Fruit fly (Drosophila melanogaster) whole organism, embryonic: Measurements from ENCODE around the gene sage.

Experiments
- Adf1 ChIP-seq: fragments of 200-800 bp; sonication (Bioruptor generic); IDR thresholded peaks from 2 replicates; pipeline ENCODE4 v1.3.6; 2022; ENCODE audit warnings: missing biosample characterization, missing genetic modification characterization
- Bgb ChIP-seq: fragments of 200-800 bp; sonication (Bioruptor generic); IDR thresholded peaks from 2 replicates; pipeline ENCODE4 v1.3.6; 2022; ENCODE audit warnings: missing biosample characterization, missing genetic modification characterization; ENCODE audit not compliant: partially characterized antibody
- Bteb2 ChIP-seq: fragments of 200-800 bp; sonication (Bioruptor generic); optimal IDR thresholded peaks from 2 replicates; lab custom pipeline; 2016; ENCODE audit warnings: missing biosample characterization, missing genetic modification characterization
- CG10654 ChIP-seq: fragments of 200-800 bp; sonication (Bioruptor generic); optimal IDR thresholded peaks from 2 replicates; lab custom pipeline; 2016; ENCODE audit warnings: missing biosample characterization, missing genetic modification characterization
- CG11085 ChIP-seq: fragments of 200-800 bp; sonication (Bioruptor generic); IDR thresholded peaks from 2 replicates; pipeline ENCODE4 v1.3.6; 2022; ENCODE audit warnings: missing biosample characterization, missing genetic modification characterization
- CG12744 ChIP-seq: fragments of 200-800 bp; sonication (Bioruptor generic); optimal IDR thresholded peaks from 2 replicates; lab custom pipeline; 2016; ENCODE audit warnings: missing biosample characterization, missing genetic modification characterization
- CG13775 ChIP-seq: fragments of 200-800 bp; sonication (Bioruptor generic); optimal IDR thresholded peaks from 3 replicates; lab custom pipeline; 2017; ENCODE audit warnings: missing biosample characterization, mild to moderate bottlenecking, missing genetic modification characterization
- CG14050 ChIP-seq: fragments of 200-800 bp; sonication (Bioruptor generic); IDR thresholded peaks from 3 replicates; pipeline ENCODE4 v1.3.6; 2022; ENCODE audit warnings: missing biosample characterization, missing genetic modification characterization
- CG1603 ChIP-seq: fragments of 200-800 bp; sonication (Bioruptor generic); optimal IDR thresholded peaks from 2 replicates; lab custom pipeline; 2019; ENCODE audit warnings: missing biosample characterization, mild to moderate bottlenecking, missing genetic modification characterization, moderate library complexity
- CG17361 ChIP-seq: fragments of 200-800 bp; sonication (Bioruptor generic); IDR thresholded peaks from 3 replicates; pipeline ENCODE4 v1.3.6; 2022; ENCODE audit warnings: missing biosample characterization, missing genetic modification characterization
- CG18476 ChIP-seq: fragments of 200-800 bp; sonication (Bioruptor generic); optimal IDR thresholded peaks from 2 replicates; lab custom pipeline; 2016; ENCODE audit warnings: missing biosample characterization, mild to moderate bottlenecking, missing genetic modification characterization
- CG3163 ChIP-seq: fragments of 200-800 bp; sonication (Bioruptor generic); optimal IDR thresholded peaks from 3 replicates; lab custom pipeline; 2016; ENCODE audit warnings: missing biosample characterization, missing genetic modification characterization
- CG33557 ChIP-seq: fragments of 200-800 bp; sonication (Bioruptor generic); optimal IDR thresholded peaks from 2 replicates; lab custom pipeline; 2019; ENCODE audit warnings: missing biosample characterization, mild to moderate bottlenecking, missing genetic modification characterization, moderate library complexity
- CG6254 ChIP-seq: fragments of 200-800 bp; sonication (Bioruptor generic); optimal IDR thresholded peaks from 3 replicates; lab custom pipeline; 2017; ENCODE audit warnings: mild to moderate bottlenecking, missing biosample characterization, missing genetic modification reagents, missing genetic modification characterization
- CG7357 ChIP-seq: fragments of 200-800 bp; sonication (Bioruptor generic); IDR thresholded peaks from 3 replicates; pipeline ENCODE4 v1.3.6; 2022; ENCODE audit warnings: missing biosample characterization, missing genetic modification characterization
- CG7786 ChIP-seq: fragments of 200-800 bp; sonication (Bioruptor generic); optimal IDR thresholded peaks from 2 replicates; lab custom pipeline; 2016; ENCODE audit warnings: missing biosample characterization, missing genetic modification characterization
- CG7987 ChIP-seq: fragments of 200-800 bp; sonication (Bioruptor generic); optimal IDR thresholded peaks from 2 replicates; lab custom pipeline; 2018; ENCODE audit warnings: missing biosample characterization, mild to moderate bottlenecking, missing genetic modification characterization, moderate library complexity
- CG8359 ChIP-seq: fragments of 200-800 bp; sonication (Bioruptor generic); optimal IDR thresholded peaks from 2 replicates; lab custom pipeline; 2017; ENCODE audit warnings: missing biosample characterization, mild to moderate bottlenecking, missing genetic modification characterization, borderline replicate concordance
- CG8388 ChIP-seq: fragments of 200-800 bp; sonication (Bioruptor generic); optimal IDR thresholded peaks from 2 replicates; lab custom pipeline; 2019; ENCODE audit warnings: missing biosample characterization, mild to moderate bottlenecking, missing genetic modification characterization, moderate library complexity
- CG8924 ChIP-seq: fragments of 200-800 bp; optimal IDR thresholded peaks from 3 replicates; lab custom pipeline; 2019; ENCODE audit warnings: missing biosample characterization, mild to moderate bottlenecking, missing genetic modification characterization, moderate library complexity
- Deaf1 ChIP-seq: fragments of 200-800 bp; optimal IDR thresholded peaks from 3 replicates; lab custom pipeline; 2019; ENCODE audit warnings: missing biosample characterization, mild to moderate bottlenecking, missing genetic modification characterization, moderate library complexity
- Dfd ChIP-seq, 2 experiments: fragments of >200 bp; optimal IDR thresholded peaks; 2 replicates each; lab custom pipeline; 2017; ENCODE audit warnings: missing biosample characterization in 2 of 2, missing genetic modification characterization in 2 of 2
- Hey ChIP-seq: fragments of 200-800 bp; sonication (Bioruptor generic); optimal IDR thresholded peaks from 3 replicates; lab custom pipeline; 2018; ENCODE audit warnings: missing biosample characterization, mild to moderate bottlenecking, missing genetic modification characterization
- Hr39 ChIP-seq: fragments of >200 bp; optimal IDR thresholded peaks from 2 replicates; lab custom pipeline; 2017
- Hr51 ChIP-seq, 2 experiments: fragments of 200-800 bp; sonication (Bioruptor generic); optimal IDR thresholded peaks; 2 replicates in 1 of 2; 3 replicates in 1 of 2; lab custom pipeline; 2016 to 2018; ENCODE audit warnings: missing biosample characterization in 2 of 2, missing genetic modification characterization in 2 of 2, mild to moderate bottlenecking in 1 of 2, moderate library complexity in 1 of 2
- Jarid2 ChIP-seq: fragments of 200-800 bp; sonication (Bioruptor generic); optimal IDR thresholded peaks from 3 replicates; lab custom pipeline; 2017; ENCODE audit warnings: mild to moderate bottlenecking, missing biosample characterization, missing genetic modification reagents, missing genetic modification characterization
- Lhr ChIP-seq: fragments of 200-800 bp; sonication (Bioruptor generic); optimal IDR thresholded peaks from 3 replicates; lab custom pipeline; 2017; ENCODE audit warnings: mild to moderate bottlenecking, missing biosample characterization, missing genetic modification reagents, missing genetic modification characterization
- Lim3 ChIP-seq: fragments of 200-800 bp; sonication (Bioruptor generic); IDR thresholded peaks from 2 replicates; pipeline ENCODE4 v1.3.6; 2022; ENCODE audit warnings: missing biosample characterization, missing genetic modification characterization
- Med ChIP-seq: fragments of 200-800 bp; sonication (Bioruptor generic); peaks from one replicate; lab custom pipeline; 2016; ENCODE audit warnings: missing biosample characterization, missing genetic modification characterization, mild to moderate bottlenecking, inconsistent platforms, moderate library complexity
- Mrtf ChIP-seq: fragments of 200-800 bp; sonication (Bioruptor generic); IDR thresholded peaks from 3 replicates; pipeline ENCODE4 v1.3.6; 2022; ENCODE audit warnings: missing biosample characterization, missing genetic modification characterization
- NC2α ChIP-seq: fragments of 200-800 bp; sonication (Bioruptor generic); optimal IDR thresholded peaks from 2 replicates; lab custom pipeline; 2016; ENCODE audit warnings: missing biosample characterization, missing genetic modification characterization
- Nf-YC ChIP-seq: fragments of 200-800 bp; optimal IDR thresholded peaks from 3 replicates; lab custom pipeline; 2019; ENCODE audit warnings: missing biosample characterization, mild to moderate bottlenecking, missing genetic modification characterization, moderate library complexity
- Oaz ChIP-seq: fragments of 200-800 bp; sonication (Bioruptor generic); IDR thresholded peaks from 2 replicates; pipeline ENCODE4 v1.3.6; 2022; ENCODE audit warnings: missing biosample characterization, missing genetic modification characterization
- Taf1 ChIP-seq: fragments of 200-800 bp; sonication (Bioruptor generic); IDR thresholded peaks from 2 replicates; pipeline ENCODE4 v1.3.6; 2022; ENCODE audit warnings: missing biosample characterization, missing genetic modification characterization
- Usf ChIP-seq: fragments of 200-800 bp; sonication (Bioruptor generic); optimal IDR thresholded peaks from 2 replicates; lab custom pipeline; 2017; ENCODE audit warnings: missing genotype, missing biosample characterization, missing genetic modification characterization
- ara ChIP-seq: fragments of 200-800 bp; sonication (Bioruptor generic); IDR thresholded peaks from 2 replicates; pipeline ENCODE4 v1.3.6; 2022; ENCODE audit warnings: missing biosample characterization, missing genetic modification characterization
- bigmax ChIP-seq: fragments of 200-800 bp; sonication (Bioruptor generic); optimal IDR thresholded peaks from 2 replicates; lab custom pipeline; 2018; ENCODE audit warnings: missing biosample characterization, mild to moderate bottlenecking, missing genetic modification characterization
- bowl ChIP-seq: fragments of 200-800 bp; sonication (Bioruptor generic); IDR thresholded peaks from 2 replicates; pipeline ENCODE4 v1.3.6; 2022; ENCODE audit warnings: missing biosample characterization, missing genetic modification characterization
- caup ChIP-seq: fragments of 200-800 bp; sonication (Bioruptor generic); optimal IDR thresholded peaks from 3 replicates; lab custom pipeline; 2017; ENCODE audit warnings: missing biosample characterization, mild to moderate bottlenecking, missing genetic modification characterization, moderate library complexity; ENCODE audit not compliant: severe bottlenecking
- dm ChIP-seq: fragments of 200-800 bp; sonication (Bioruptor generic); optimal IDR thresholded peaks from 3 replicates; lab custom pipeline; 2016; ENCODE audit warnings: missing biosample characterization, missing genetic modification characterization
- fu2 ChIP-seq: fragments of 200-800 bp; sonication (Bioruptor generic); optimal IDR thresholded peaks from 2 replicates; lab custom pipeline; 2016; ENCODE audit warnings: missing biosample characterization, missing genetic modification characterization
- gem ChIP-seq: fragments of 200-800 bp; sonication (Bioruptor generic); optimal IDR thresholded peaks from 2 replicates; lab custom pipeline; 2019; ENCODE audit warnings: missing biosample characterization, mild to moderate bottlenecking, missing genetic modification characterization, moderate library complexity
- grau ChIP-seq: fragments of 200-800 bp; optimal IDR thresholded peaks from 3 replicates; lab custom pipeline; 2019; ENCODE audit warnings: missing biosample characterization, mild to moderate bottlenecking, missing genetic modification characterization, moderate library complexity
- oc ChIP-seq: fragments of 200-800 bp; sonication (Bioruptor generic); optimal IDR thresholded peaks from 2 replicates; lab custom pipeline; 2018; ENCODE audit warnings: missing biosample characterization, mild to moderate bottlenecking, missing genetic modification characterization, moderate library complexity
- pum ChIP-seq: fragments of 200-800 bp; sonication (Bioruptor generic); optimal IDR thresholded peaks from 2 replicates; lab custom pipeline; 2016; ENCODE audit warnings: missing biosample characterization, missing genetic modification characterization
- sc ChIP-seq, 3 experiments: fragments of >200 bp in 2 of 3; fragments of 200-800 bp in 1 of 3; sonication (Bioruptor generic) in 1 of 3; optimal IDR thresholded peaks; 2 replicates in 2 of 3; 3 replicates in 1 of 3; lab custom pipeline; 2017; ENCODE audit warnings: mild to moderate bottlenecking in 1 of 3, missing biosample characterization in 1 of 3, missing genetic modification characterization in 1 of 3, missing genetic modification reagents in 1 of 3
- sug ChIP-seq: fragments of 200-800 bp; optimal IDR thresholded peaks from 2 replicates; lab custom pipeline; 2019; ENCODE audit warnings: missing biosample characterization, mild to moderate bottlenecking, missing genetic modification characterization, moderate library complexity
- tx ChIP-seq: fragments of 200-800 bp; sonication (Bioruptor generic); optimal IDR thresholded peaks from 2 replicates; lab custom pipeline; 2016; ENCODE audit warnings: missing biosample characterization, missing genetic modification characterization
- usp ChIP-seq: fragments of >200 bp; optimal IDR thresholded peaks from 2 replicates; lab custom pipeline; 2017; ENCODE audit warnings: missing biosample characterization, missing genetic modification characterization
- vfl ChIP-seq: fragments of 200-800 bp; sonication (Bioruptor generic); optimal IDR thresholded peaks from 2 replicates; lab custom pipeline; 2016; ENCODE audit warnings: missing biosample characterization, missing genetic modification characterization
- wdn ChIP-seq: fragments of 200-800 bp; sonication (Bioruptor generic); IDR thresholded peaks from 2 replicates; pipeline ENCODE4 v1.3.6; 2022; ENCODE audit warnings: missing biosample characterization, missing genetic modification characterization

The sage gene

DNA sequence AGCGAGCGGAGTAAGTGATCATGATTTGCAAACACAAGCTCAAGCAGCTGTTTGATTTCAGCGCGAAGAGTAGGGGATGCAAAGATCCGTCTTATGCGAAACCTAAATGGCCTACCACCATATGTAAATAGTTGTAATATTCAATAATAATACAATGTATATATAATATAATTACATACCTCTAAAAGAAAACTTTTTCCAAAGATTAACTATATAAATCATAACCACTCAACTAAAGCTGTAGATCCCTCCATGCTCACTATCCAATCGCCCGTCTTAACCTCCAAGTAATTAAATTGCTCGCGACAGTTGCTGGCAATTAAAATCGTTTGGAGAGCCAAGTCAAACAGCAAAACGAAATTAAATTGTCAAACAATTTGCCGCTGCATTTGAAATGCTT lies 36.6 kb downstream of the sage start (continued):
- TF ChIP-seq fu2 (no peak), NC2α (GFP tag; lab: Kevin White, UChicago) (no peak), Bgb (GFP tag; lab: Robert Waterston, UW) (no peak), bowl (GFP tag; lab: Robert Waterston, UW) (no peak), CG7987 (GFP tag; lab: Kevin White, UChicago) (no peak), bigmax (no peak), Jarid2 (GFP tag; lab: Kevin White, UChicago) (no peak), Hey (tag; lab: Kevin White, UChicago) (no peak), dm (GFP tag; lab: Kevin White, UChicago) (no peak), CG8388 (GFP tag; lab: Kevin White, UChicago) (peak; percentile 33), Adf1 (GFP tag; lab: Robert Waterston, UW) (0 out of 2 replicates have a peak, but pooled peaks have one; percentile 44), Usf (GFP tag; lab: Kevin White, UChicago) (peak; percentile 60), Deaf1 (peak; percentile 16), wdn (GFP tag; lab: Robert Waterston, UW) (peak; percentile 49; the same call in 1 of the 2 replicates), Mrtf (GFP tag; lab: Robert Waterston, UW) (no peak; the same call in 1 of the 3 replicates), pum (GFP tag; lab: Kevin White, UChicago) (no peak), CG33557 (no peak), CG11085 (GFP tag; lab: Robert Waterston, UW) (peak; percentile 72), CG18476 (GFP tag; lab: Kevin White, UChicago) (no peak), Oaz (GFP tag; lab: Robert Waterston, UW) (peak; percentile 51; the same call in 1 of the 2 replicates), CG14050 (GFP tag; lab: Robert Waterston, UW) (peak; percentile 69; the same call in 2 of the 3 replicates), Lim3 (GFP tag; lab: Robert Waterston, UW) (0 out of 2 replicates have a peak, but pooled peaks have one; percentile 20), grau (tag; lab: Kevin White, UChicago) (peak; percentile 81), CG10654 (peak; percentile 63), CG8924 (tag; lab: Kevin White, UChicago) (peak; percentile 77), usp (GFP tag; lab: Kevin White, UChicago) (no peak), Hr51 (GFP tag; optimal IDR thresholded peaks at IDR 0.05; lab: Kevin White, UChicago) (peak; percentile 1 to 87), Nf-YC (tag; lab: Kevin White, UChicago) (no peak), CG13775 (GFP tag; lab: Kevin White, UChicago) (peak; percentile 49), CG12744 (GFP tag; lab: Kevin White, UChicago) (no peak), sc (optimal IDR thresholded peaks at IDR 0.05; lab: Kevin White, UChicago) (no peak), sc (GFP tag; optimal IDR thresholded peaks at IDR 0.05; lab: Kevin White, UChicago) (no peak), Bteb2 (GFP tag; lab: Kevin White, UChicago) (no peak), Med (GFP tag; lab: Kevin White, UChicago) (peak; percentile 83), CG7786 (no peak), Dfd (GFP tag; optimal IDR thresholded peaks at IDR 0.05; lab: Kevin White, UChicago) (no peak), CG7357 (GFP tag; lab: Robert Waterston, UW) (peak; percentile 71), CG3163 (GFP tag; lab: Kevin White, UChicago) (no peak), gem (tag; lab: Kevin White, UChicago) (peak; percentile 89), sug (tag; lab: Kevin White, UChicago) (no peak), Taf1 (peak; percentile 67), tx (GFP tag; lab: Kevin White, UChicago) (no peak), vfl (peak; percentile 32), CG17361 (GFP tag; lab: Robert Waterston, UW) (peak; percentile 82), Lhr (GFP tag; lab: Kevin White, UChicago) (no peak), caup (GFP tag; lab: Kevin White, UChicago) (peak; percentile 62), Hr39 (lab: Kevin White, UChicago) (no peak), CG1603 (tag; lab: Kevin White, UChicago) (peak; percentile 8), CG6254 (GFP tag; lab: Kevin White, UChicago) (no peak), ara (GFP tag; lab: Robert Waterston, UW) (no peak), CG8359 (GFP tag; lab: Kevin White, UChicago) (peak; percentile 2), oc (tag; lab: Kevin White, UChicago) (no peak)
